Worm (Caenorhabditis elegans) whole organism, young adult: ENCODE measurements around the gene F23D12.7.

Experiments
- B0336.3 ChIP-seq: fragments of 200-800 bp; sonication (Bioruptor generic); IDR thresholded peaks from 2 replicates; pipeline ENCODE4 v1.3.6; 2022; ENCODE audit warnings: missing genetic modification characterization, missing compliant biosample characterization
- C06A6.2 ChIP-seq: fragments of 200-800 bp; sonication (Bioruptor generic); conservative IDR thresholded peaks from 2 replicates; pipeline ENCODE4 v1.3.6; 2022; ENCODE audit warnings: missing genetic modification characterization, missing compliant biosample characterization
- D2030.7 ChIP-seq: fragments of 200-800 bp; sonication (Bioruptor generic); IDR thresholded peaks from 2 replicates; pipeline ENCODE4 v1.3.6; 2022; ENCODE audit warnings: missing genetic modification reagents, missing genetic modification characterization, missing compliant biosample characterization
- F33H1.4 ChIP-seq: fragments of 200-800 bp; sonication (Bioruptor generic); IDR thresholded peaks from 2 replicates; pipeline ENCODE4 v1.3.6; 2022; ENCODE audit warnings: missing genetic modification reagents, missing genetic modification characterization, missing compliant biosample characterization
- F37B4.10 ChIP-seq: fragments of 200-800 bp; sonication (Bioruptor generic); IDR thresholded peaks from 2 replicates; pipeline ENCODE4 v1.3.6; 2022; ENCODE audit warnings: missing genetic modification characterization, missing compliant biosample characterization
- K11D2.4 ChIP-seq: fragments of 200-800 bp; sonication (Bioruptor generic); IDR thresholded peaks from 2 replicates; pipeline ENCODE4 v1.3.6; 2022; ENCODE audit warnings: missing genetic modification reagents, missing genetic modification characterization, missing compliant biosample characterization
- K12H6.12 ChIP-seq: fragments of 200-800 bp; sonication (Bioruptor generic); optimal IDR thresholded peaks from 2 replicates; lab custom pipeline; 2018; ENCODE audit warnings: mild to moderate bottlenecking, missing genetic modification characterization, missing compliant biosample characterization
- Y67H2A.10 ChIP-seq: fragments of 200-800 bp; sonication (Bioruptor generic); conservative IDR thresholded peaks from 2 replicates; pipeline ENCODE4 v1.3.6; 2022; ENCODE audit warnings: missing genetic modification reagents, missing genetic modification characterization, missing compliant biosample characterization
- atf-7 ChIP-seq: sonication (generic microtip); optimal IDR thresholded peaks from 2 replicates; lab custom pipeline; 2017; ENCODE audit warnings: mild to moderate bottlenecking, missing genetic modification characterization, missing compliant biosample characterization
- attf-5 ChIP-seq: fragments of 200-800 bp; sonication (Bioruptor generic); optimal IDR thresholded peaks from 2 replicates; lab custom pipeline; 2018; ENCODE audit warnings: mild to moderate bottlenecking, missing genetic modification characterization, missing compliant biosample characterization
- attf-6 ChIP-seq: fragments of 200-800 bp; sonication (Bioruptor generic); IDR thresholded peaks from 2 replicates; pipeline ENCODE4 v1.3.6; 2022; ENCODE audit warnings: missing genetic modification reagents, missing genetic modification characterization, missing compliant biosample characterization
- cebp-1 ChIP-seq, 2 experiments: fragments of 200-800 bp in 1 of 2; sonication (Bioruptor generic) in 1 of 2; sonication (generic microtip) in 1 of 2; IDR thresholded peaks in 1 of 2; optimal IDR thresholded peaks in 1 of 2; 2 replicates each; pipeline versions ENCODE4 v1.3.6 to Lab custom; 2017 to 2022; ENCODE audit warnings: missing compliant biosample characterization in 2 of 2, missing genetic modification characterization in 2 of 2, mild to moderate bottlenecking in 1 of 2, missing genetic modification reagents in 1 of 2, moderate library complexity in 1 of 2
- chd-7 ChIP-seq: sonication (generic microtip); optimal IDR thresholded peaks from 2 replicates; lab custom pipeline; 2016; ENCODE audit warnings: mild to moderate bottlenecking, missing genetic modification characterization, moderate library complexity, missing compliant biosample characterization
- dox-1 ChIP-seq: fragments of 200-800 bp; sonication (Bioruptor generic); IDR thresholded peaks from 2 replicates; pipeline ENCODE4 v1.3.6; 2022; ENCODE audit warnings: missing genetic modification reagents, missing genetic modification characterization, missing compliant biosample characterization
- dpff-1 ChIP-seq: sonication (generic microtip); optimal IDR thresholded peaks from 2 replicates; lab custom pipeline; 2017; ENCODE audit warnings: mild to moderate bottlenecking, missing genetic modification characterization, missing compliant biosample characterization
- egl-18 ChIP-seq: fragments of 200-800 bp; sonication (Bioruptor generic); IDR thresholded peaks from 2 replicates; pipeline ENCODE4 v1.3.6; 2022; ENCODE audit warnings: missing genetic modification reagents, missing genetic modification characterization, missing compliant biosample characterization
- egl-44 ChIP-seq: fragments of 200-800 bp; sonication (Bioruptor generic); IDR thresholded peaks from 2 replicates; pipeline ENCODE4 v1.3.6; 2022; ENCODE audit warnings: missing genetic modification reagents, missing genetic modification characterization, missing compliant biosample characterization
- him-1 ChIP-seq: sonication (generic microtip); optimal IDR thresholded peaks from 2 replicates; lab custom pipeline; 2016; ENCODE audit warnings: missing genotype, missing genetic modification reagents, missing genetic modification characterization, missing compliant biosample characterization
- hmg-20 ChIP-seq: fragments of 200-800 bp; sonication (Bioruptor generic); IDR thresholded peaks from 2 replicates; pipeline ENCODE4 v1.3.6; 2022; ENCODE audit warnings: missing genetic modification reagents, missing genetic modification characterization, missing compliant biosample characterization
- hsf-1 ChIP-seq: fragments of 200-800 bp; sonication (Bioruptor generic); IDR thresholded peaks from 2 replicates; pipeline ENCODE4 v1.3.6; 2022; ENCODE audit warnings: missing genetic modification reagents, missing genetic modification characterization, missing compliant biosample characterization
- let-526 ChIP-seq: fragments of 200-800 bp; sonication (Bioruptor generic); IDR thresholded peaks from 2 replicates; pipeline ENCODE4 v1.3.6; 2022; ENCODE audit warnings: missing genetic modification reagents, missing genetic modification characterization, missing compliant biosample characterization
- let-607 ChIP-seq, 2 experiments: fragments of 200-800 bp in 1 of 2; sonication (Bioruptor generic) in 1 of 2; sonication (generic microtip) in 1 of 2; optimal IDR thresholded peaks; 2 replicates each; lab custom pipeline; 2016 to 2018; ENCODE audit warnings: mild to moderate bottlenecking in 2 of 2, missing compliant biosample characterization in 2 of 2, missing genetic modification characterization in 2 of 2, moderate library complexity in 2 of 2, missing genotype in 1 of 2
- lin-26 ChIP-seq: fragments of 200-800 bp; sonication (Bioruptor generic); IDR thresholded peaks from 2 replicates; pipeline ENCODE4 v1.3.6; 2022; ENCODE audit warnings: missing genetic modification reagents, missing genetic modification characterization, missing compliant biosample characterization
- lin-35 ChIP-seq, 3 experiments: fragments of 150-350 bp in 2 of 3; sonication (generic microtip) in 1 of 3; optimal IDR thresholded peaks; 2 replicates each; lab custom pipeline; 2014 to 2018; ENCODE audit warnings: missing biosample characterization in 3 of 3, missing genetic modification characterization in 3 of 3, missing genetic modification reagents in 3 of 3
- lin-40 ChIP-seq: sonication (generic microtip); optimal IDR thresholded peaks from 2 replicates; lab custom pipeline; 2016; ENCODE audit warnings: missing genetic modification characterization, mild to moderate bottlenecking, missing compliant biosample characterization, missing genotype, missing genetic modification reagents
- lin-54 ChIP-seq: fragments of 200-800 bp; sonication (Bioruptor generic); optimal IDR thresholded peaks from 2 replicates; lab custom pipeline; 2018; ENCODE audit warnings: mild to moderate bottlenecking, missing genetic modification characterization, missing compliant biosample characterization
- lir-1 ChIP-seq: fragments of 200-800 bp; sonication (Bioruptor generic); conservative IDR thresholded peaks from 2 replicates; pipeline ENCODE4 v1.3.6; 2022; ENCODE audit warnings: missing genetic modification reagents, missing genetic modification characterization, missing compliant biosample characterization
- lsy-27 ChIP-seq: sonication (generic microtip); optimal IDR thresholded peaks from 2 replicates; lab custom pipeline; 2017; ENCODE audit warnings: missing genetic modification characterization, mild to moderate bottlenecking, missing compliant biosample characterization, antibody characterized with exemption, missing genotype, borderline replicate concordance; ENCODE audit not compliant: insufficient read depth
- nfyb-1 ChIP-seq: fragments of 200-800 bp; sonication (Bioruptor generic); IDR thresholded peaks from 2 replicates; pipeline ENCODE4 v1.3.6; 2022; ENCODE audit warnings: missing genetic modification reagents, missing genetic modification characterization, missing compliant biosample characterization
- nhr-90 ChIP-seq: sonication (generic microtip); optimal IDR thresholded peaks from 2 replicates; lab custom pipeline; 2016; ENCODE audit warnings: missing genotype, mild to moderate bottlenecking, missing genetic modification characterization, missing compliant biosample characterization
- snpc-1.3 ChIP-seq: sonication (generic microtip); optimal IDR thresholded peaks from 2 replicates; lab custom pipeline; 2017; ENCODE audit warnings: missing genetic modification characterization, mild to moderate bottlenecking, missing compliant biosample characterization, antibody characterized with exemption, moderate library complexity, missing genotype, missing genetic modification reagents; ENCODE audit not compliant: insufficient read depth
- snpc-4 ChIP-seq, 5 experiments: fragments of 150-350 bp in 1 of 5; sonication (generic microtip) in 4 of 5; optimal IDR thresholded peaks; 2 replicates each; lab custom pipeline; 2014 to 2018; ENCODE audit warnings: missing genetic modification characterization in 5 of 5, missing biosample characterization in 3 of 5, antibody characterized with exemption in 2 of 5, mild to moderate bottlenecking in 2 of 5, missing compliant biosample characterization in 2 of 5, missing genotype in 2 of 5, moderate library complexity in 2 of 5, missing genetic modification reagents in 1 of 5
- somi-1 ChIP-seq: fragments of 200-800 bp; sonication (Bioruptor generic); optimal IDR thresholded peaks from 2 replicates; lab custom pipeline; 2018; ENCODE audit warnings: mild to moderate bottlenecking, missing genetic modification characterization, missing compliant biosample characterization
- tbp1 ChIP-seq: fragments of 200-800 bp; sonication (Bioruptor generic); optimal IDR thresholded peaks from 2 replicates; lab custom pipeline; 2018; ENCODE audit warnings: mild to moderate bottlenecking, missing genetic modification characterization, missing compliant biosample characterization
- tbx-9 ChIP-seq: sonication (generic microtip); optimal IDR thresholded peaks from 2 replicates; lab custom pipeline; 2016; ENCODE audit warnings: borderline replicate concordance, missing genetic modification characterization, inconsistent platforms, missing compliant biosample characterization
- unc-130 ChIP-seq: sonication (generic microtip); optimal IDR thresholded peaks from 2 replicates; lab custom pipeline; 2016; ENCODE audit warnings: missing genetic modification reagents, missing genetic modification characterization, missing compliant biosample characterization
- unc-62 ChIP-seq: fragments of 150-350 bp; optimal IDR thresholded peaks from 2 replicates; lab custom pipeline; 2014; ENCODE audit warnings: missing biosample characterization, missing genetic modification reagents, missing genetic modification characterization
- zim-3 ChIP-seq: sonication (generic microtip); optimal IDR thresholded peaks from 2 replicates; lab custom pipeline; 2017; ENCODE audit warnings: mild to moderate bottlenecking, missing genetic modification characterization, moderate library complexity, missing compliant biosample characterization
- ztf-22 ChIP-seq: fragments of 200-800 bp; sonication (Bioruptor generic); optimal IDR thresholded peaks from 2 replicates; lab custom pipeline; 2018; ENCODE audit warnings: mild to moderate bottlenecking, missing genetic modification characterization, moderate library complexity, missing compliant biosample characterization
- ztf-26 ChIP-seq: sonication (generic microtip); optimal IDR thresholded peaks from 2 replicates; lab custom pipeline; 2017; ENCODE audit warnings: missing genetic modification characterization, missing compliant biosample characterization

F23D12.7 gene

DNA sequence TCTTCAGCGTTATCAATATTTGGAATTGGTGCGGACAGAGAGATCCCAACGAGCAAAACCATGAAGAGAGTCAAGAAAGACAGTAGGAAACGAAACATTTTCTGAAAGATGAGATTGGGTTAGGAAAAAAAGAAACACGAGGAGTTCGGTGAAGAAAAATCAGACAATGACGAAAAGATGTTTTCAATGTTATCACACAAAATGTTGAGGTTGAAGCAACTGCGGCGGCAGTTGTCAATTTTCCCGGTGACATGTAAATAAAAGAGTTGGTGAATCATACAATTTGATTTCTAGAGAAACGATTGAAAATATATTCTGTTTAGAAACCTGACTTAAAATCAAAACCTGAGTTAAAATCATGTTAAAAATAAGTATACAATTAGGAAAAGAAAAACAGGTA lies at the start of gene F23D12.7:
TSS of gene F23D12.7 (minus strand) at position 101 of the 400 bp plus-strand sequence.
- TF ChIP-seq egl-44 (GFP tag; lab: Robert Waterston, UW) = no peak
- no peak for TF ChIP-seq hsf-1 (GFP tag; lab: Robert Waterston, UW)
- TF ChIP-seq F37B4.10 (GFP tag; lab: Robert Waterston, UW) = no peak
- TF ChIP-seq lsy-27 (tag; lab: Kevin White, UChicago) = no peak
- no peak for TF ChIP-seq chd-7 (tag; lab: Kevin White, UChicago)
- TF ChIP-seq D2030.7 = no peak
- TF ChIP-seq, all 124 proteins: peak for 0

DNA sequence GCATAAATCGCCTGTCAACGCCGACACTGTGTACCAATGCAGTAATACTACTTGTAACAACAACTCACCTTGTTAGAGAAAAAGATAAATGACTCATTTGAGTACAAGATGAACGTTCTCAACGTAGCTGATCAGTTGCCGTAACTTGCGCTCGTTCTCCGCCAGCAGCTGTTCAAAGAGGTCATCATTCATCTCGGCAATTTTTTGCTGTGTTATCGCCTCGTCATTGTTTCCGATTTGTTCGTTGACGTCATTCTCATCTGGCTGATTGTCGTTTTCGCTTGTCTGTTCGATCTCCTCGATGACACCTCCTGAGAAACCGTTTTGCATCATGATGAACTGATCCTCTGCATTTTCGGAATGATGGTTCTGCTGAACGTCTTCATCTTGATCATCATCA lies 49.6 kb upstream of the F23D12.7 start:
- TF ChIP-seq lin-26 (GFP tag; lab: Robert Waterston, UW) = 0 out of 2 replicates have a peak, but pooled peaks have one; percentile 42
- peak; percentile 24 for TF ChIP-seq unc-62 (GFP tag; lab: Kevin White, UChicago)
- TF ChIP-seq him-1 (tag; lab: Kevin White, UChicago) = no peak

ce11 chrX:14502116-14502587 lies 48.5 kb upstream of the F23D12.7 start:
- peak; percentile 68 for TF ChIP-seq nhr-90 (tag; lab: Kevin White, UChicago)
- TF ChIP-seq dpff-1 (tag; lab: Kevin White, UChicago) = peak; percentile 17
- TF ChIP-seq attf-5 = peak; percentile 75
- no peak for TF ChIP-seq egl-18 (GFP tag; lab: Robert Waterston, UW)
- 0 out of 2 replicates have a peak, but pooled peaks have one; percentile 28 for TF ChIP-seq nfyb-1
- peak; percentile 83 for TF ChIP-seq K11D2.4 (GFP tag; lab: Robert Waterston, UW)
- peak; percentile 37; the same call in 1 of the 2 replicates for TF ChIP-seq cebp-1 (GFP tag; IDR thresholded peaks at IDR 0.05; lab: Robert Waterston, UW)
- TF ChIP-seq cebp-1 (tag; optimal IDR thresholded peaks at IDR 0.05; lab: Kevin White, UChicago) = peak; percentile 88
- peak; percentile 58 for TF ChIP-seq atf-7 (tag; lab: Kevin White, UChicago)
- TF ChIP-seq lin-35 (GFP tag; optimal IDR thresholded peaks at IDR 0.05; lab: Kevin White, UChicago) = peak in 1 of 3 experiments; percentile 28
- peak; percentile 77; the same call in 1 of the 2 replicates for TF ChIP-seq lin-26 (GFP tag; lab: Robert Waterston, UW)
- TF ChIP-seq F33H1.4 (GFP tag; lab: Robert Waterston, UW) = no peak
- peak; percentile 76; the same call in 1 of the 2 replicates for TF ChIP-seq B0336.3 (GFP tag; lab: Robert Waterston, UW)
- peak; percentile 74; the same call in 1 of the 2 replicates for TF ChIP-seq let-526
- peak; percentile 3 for TF ChIP-seq zim-3 (tag; lab: Kevin White, UChicago)
- peak; percentile 91 for TF ChIP-seq ztf-22
- TF ChIP-seq C06A6.2 (GFP tag; lab: Robert Waterston, UW) = peak; percentile 74
- TF ChIP-seq somi-1 (GFP tag; lab: Kevin White, UChicago) = peak; percentile 90
- 0 out of 2 replicates have a peak, but pooled peaks have one; percentile 35 for TF ChIP-seq dox-1 (GFP tag; lab: Robert Waterston, UW)
- TF ChIP-seq unc-130 (GFP tag; lab: Kevin White, UChicago) = no peak
- TF ChIP-seq tbx-9 (tag; lab: Kevin White, UChicago) = no peak
- TF ChIP-seq lin-40 (tag; lab: Kevin White, UChicago) = peak; percentile 77
- peak; percentile 97 for TF ChIP-seq unc-62 (GFP tag; lab: Kevin White, UChicago)
- TF ChIP-seq chd-7 (tag; lab: Kevin White, UChicago) = peak; percentile 72
- no peak for TF ChIP-seq Y67H2A.10
- peak; percentile 12 for TF ChIP-seq lin-54 (GFP tag; lab: Kevin White, UChicago)
- 0 out of 2 replicates have a peak, but pooled peaks have one; percentile 43 for TF ChIP-seq egl-44 (GFP tag; lab: Robert Waterston, UW)
- TF ChIP-seq let-607 (tag; optimal IDR thresholded peaks at IDR 0.05; lab: Kevin White, UChicago) = peak in 1 of 2 experiments; percentile 46
- TF ChIP-seq ztf-26 (tag; lab: Kevin White, UChicago) = peak; percentile 88
- no peak for TF ChIP-seq snpc-1.3 (tag; lab: Kevin White, UChicago)
- peak; percentile 66 for TF ChIP-seq lir-1 (GFP tag; lab: Robert Waterston, UW)
- TF ChIP-seq lsy-27 (tag; lab: Kevin White, UChicago) = no peak
- no peak for TF ChIP-seq snpc-4 (GFP tag; optimal IDR thresholded peaks at IDR 0.05; lab: Kevin White, UChicago)
- TF ChIP-seq snpc-4 (tag; optimal IDR thresholded peaks at IDR 0.05; lab: Kevin White, UChicago) = peak in 2 of 4 experiments; percentile 1 to 40
- no peak for TF ChIP-seq attf-6 (GFP tag; lab: Robert Waterston, UW)
- TF ChIP-seq hmg-20 (GFP tag; lab: Robert Waterston, UW) = no peak
- peak; percentile 43 for TF ChIP-seq tbp1
- peak; percentile 41 for TF ChIP-seq K12H6.12 (tag; lab: Kevin White, UChicago)
